Worm (Caenorhabditis elegans): ENCODE data around the gene dsl-1.

Gene dsl-1

ce11 chrIV:1160386-1160785, 47.5 kb downstream of the dsl-1 start, which contains the start of gene ets-8:
ets-8 (minus strand) TSS chrIV:1160486.
- TF ChIP-seq unc-130 (GFP tag; optimal IDR thresholded peaks at IDR 0.05) (no peak), rpc-1 (optimal IDR thresholded peaks at IDR 0.05) (no peak), rpc-1 (tag; optimal IDR thresholded peaks at IDR 0.05) (no peak), rcor-1 (GFP tag; IDR thresholded peaks at IDR 0.05) (no peak), ZK185.1 (tag; optimal IDR thresholded peaks at IDR 0.05; ENCODE audit: poor library complexity, severe bottlenecking) (no peak), repo-1 (tag; optimal IDR thresholded peaks at IDR 0.05) (no peak), snpc-3.4 (tag; optimal IDR thresholded peaks at IDR 0.05) (no peak), ztf-26 (tag; optimal IDR thresholded peaks at IDR 0.05) (no peak), sdz-38 (tag; optimal IDR thresholded peaks at IDR 0.05) (no peak), chd-7 (tag; optimal IDR thresholded peaks at IDR 0.05) (no peak), ztf-6 (GFP tag; IDR thresholded peaks at IDR 0.05) (no peak), lin-54 (GFP tag; optimal IDR thresholded peaks at IDR 0.05) (no peak), lag-1 (GFP tag; IDR thresholded peaks at IDR 0.05) (no peak), nhr-120 (GFP tag; IDR thresholded peaks at IDR 0.05) (no peak), ceh-58 (GFP tag; IDR thresholded peaks at IDR 0.05) (no peak), F55B11.4 (tag; optimal IDR thresholded peaks at IDR 0.05; ENCODE audit: borderline replicate concordance, insufficient read depth) (no peak)

ce11 chrIV:1157928-1158327, 50.0 kb downstream of the dsl-1 start, which contains the start of gene C50A2.3:
C50A2.3 (minus strand) TSS chrIV:1158028.
- TF ChIP-seq somi-1 (GFP tag; optimal IDR thresholded peaks at IDR 0.05) (no peak), K12H6.12 (tag; optimal IDR thresholded peaks at IDR 0.05) (no peak), lir-1 (GFP tag; conservative IDR thresholded peaks at IDR 0.05) (no peak), ztf-6 (GFP tag; IDR thresholded peaks at IDR 0.05) (no peak), nfya-2 (GFP tag; IDR thresholded peaks at IDR 0.05) (no peak), pha-4 (tag; optimal IDR thresholded peaks at IDR 0.05) (no peak), repo-1 (tag; optimal IDR thresholded peaks at IDR 0.05) (no peak), aptf-2 (GFP tag; conservative IDR thresholded peaks at IDR 0.05) (no peak), F49E8.2 (tag; optimal IDR thresholded peaks at IDR 0.05; ENCODE audit: insufficient read depth) (no peak), aptf-3 (GFP tag; IDR thresholded peaks at IDR 0.05) (no peak)

All from whole organism, young adult.